Fruit fly (Drosophila melanogaster) whole organism, embryonic: ENCODE measurements around the gene CG13667.

ENCODE experiments used
- Bteb2 ChIP-seq: fragments of 200-800 bp; sonication (Bioruptor generic); optimal IDR thresholded peaks from 2 replicates; lab custom pipeline; 2016; ENCODE audit warnings: missing biosample characterization, missing genetic modification characterization
- CG11504 ChIP-seq: fragments of 200-800 bp; sonication (Bioruptor generic); optimal IDR thresholded peaks from 3 replicates; lab custom pipeline; 2019; ENCODE audit warnings: missing biosample characterization, mild to moderate bottlenecking, missing genetic modification characterization, moderate library complexity
- CG11560 ChIP-seq: fragments of 200-800 bp; sonication (Bioruptor generic); IDR thresholded peaks from 3 replicates; pipeline ENCODE4 v1.3.6; 2022; ENCODE audit warnings: missing biosample characterization, missing genetic modification characterization
- CG12769 ChIP-seq: fragments of 200-800 bp; sonication (Bioruptor generic); optimal IDR thresholded peaks from 2 replicates; lab custom pipeline; 2019; ENCODE audit warnings: missing biosample characterization, mild to moderate bottlenecking, missing genetic modification characterization, moderate library complexity
- CG14710 ChIP-seq: fragments of 200-800 bp; sonication (Bioruptor generic); optimal IDR thresholded peaks from 3 replicates; lab custom pipeline; 2019; ENCODE audit warnings: missing biosample characterization, mild to moderate bottlenecking, missing genetic modification characterization, moderate library complexity
- CG15073 ChIP-seq: fragments of 200-800 bp; sonication (Bioruptor generic); optimal IDR thresholded peaks from 2 replicates; lab custom pipeline; 2016; ENCODE audit warnings: missing biosample characterization, missing genetic modification characterization
- CG1603 ChIP-seq: fragments of 200-800 bp; sonication (Bioruptor generic); optimal IDR thresholded peaks from 2 replicates; lab custom pipeline; 2019; ENCODE audit warnings: missing biosample characterization, mild to moderate bottlenecking, missing genetic modification characterization, moderate library complexity
- CG18262 ChIP-seq: fragments of 200-800 bp; optimal IDR thresholded peaks from 3 replicates; lab custom pipeline; 2019; ENCODE audit warnings: missing biosample characterization, mild to moderate bottlenecking, missing genetic modification characterization, moderate library complexity
- CG2120 ChIP-seq: fragments of 200-800 bp; sonication (Bioruptor generic); optimal IDR thresholded peaks from 3 replicates; lab custom pipeline; 2016; ENCODE audit warnings: missing biosample characterization, missing genetic modification characterization
- CG32767 ChIP-seq: fragments of 200-800 bp; sonication (Bioruptor generic); IDR thresholded peaks from 2 replicates; pipeline ENCODE4 v1.3.6; 2022; ENCODE audit warnings: missing biosample characterization, missing genetic modification characterization
- CG32772 ChIP-seq: fragments of 200-800 bp; sonication (Bioruptor generic); IDR thresholded peaks from 2 replicates; pipeline ENCODE4 v1.3.6; 2022; ENCODE audit warnings: missing biosample characterization, missing genetic modification characterization
- CG4617 ChIP-seq: fragments of 200-800 bp; sonication (Bioruptor generic); optimal IDR thresholded peaks from 3 replicates; lab custom pipeline; 2016; ENCODE audit warnings: missing biosample characterization, missing genetic modification characterization, borderline replicate concordance
- CG8359 ChIP-seq: fragments of 200-800 bp; sonication (Bioruptor generic); optimal IDR thresholded peaks from 2 replicates; lab custom pipeline; 2017; ENCODE audit warnings: missing biosample characterization, mild to moderate bottlenecking, missing genetic modification characterization, borderline replicate concordance
- CG8478 ChIP-seq: fragments of >200 bp; optimal IDR thresholded peaks from 2 replicates; lab custom pipeline; 2018
- CG8765 ChIP-seq: fragments of 200-800 bp; sonication (Bioruptor generic); IDR thresholded peaks from 2 replicates; pipeline ENCODE4 v1.3.6; 2022; ENCODE audit warnings: missing biosample characterization, missing genetic modification characterization
- Dbx ChIP-seq: fragments of 200-800 bp; sonication (Bioruptor generic); IDR thresholded peaks from 3 replicates; pipeline ENCODE4 v1.3.6; 2022; ENCODE audit warnings: missing biosample characterization, missing genetic modification characterization
- Doc2 ChIP-seq: fragments of 200-800 bp; sonication (Bioruptor generic); IDR thresholded peaks from 2 replicates; pipeline ENCODE4 v1.3.6; 2022; ENCODE audit warnings: missing biosample characterization, missing genetic modification characterization
- Dp ChIP-seq: fragments of 200-800 bp; sonication (Bioruptor generic); optimal IDR thresholded peaks from 2 replicates; lab custom pipeline; 2018; ENCODE audit warnings: missing biosample characterization, mild to moderate bottlenecking, missing genetic modification characterization, moderate library complexity
- Gsc ChIP-seq: fragments of 200-800 bp; sonication (Bioruptor generic); IDR thresholded peaks from 2 replicates; pipeline ENCODE4 v1.3.6; 2022; ENCODE audit warnings: missing biosample characterization, missing genetic modification characterization
- HmgZ ChIP-seq: fragments of 200-800 bp; sonication (Bioruptor generic); optimal IDR thresholded peaks from 2 replicates; lab custom pipeline; 2018; ENCODE audit warnings: missing biosample characterization, mild to moderate bottlenecking, missing genetic modification characterization
- Lhr ChIP-seq: fragments of 200-800 bp; sonication (Bioruptor generic); optimal IDR thresholded peaks from 3 replicates; lab custom pipeline; 2017; ENCODE audit warnings: mild to moderate bottlenecking, missing biosample characterization, missing genetic modification reagents, missing genetic modification characterization
- Max ChIP-seq: fragments of 200-800 bp; sonication (Bioruptor generic); optimal IDR thresholded peaks from 2 replicates; lab custom pipeline; 2016; ENCODE audit warnings: missing biosample characterization, mild to moderate bottlenecking, missing genetic modification characterization
- Meics ChIP-seq: fragments of 200-800 bp; sonication (Bioruptor generic); optimal IDR thresholded peaks from 2 replicates; lab custom pipeline; 2017; ENCODE audit warnings: missing biosample characterization, mild to moderate bottlenecking, missing genetic modification characterization
- Mrtf ChIP-seq: fragments of 200-800 bp; sonication (Bioruptor generic); IDR thresholded peaks from 3 replicates; pipeline ENCODE4 v1.3.6; 2022; ENCODE audit warnings: missing biosample characterization, missing genetic modification characterization
- Nf-YC ChIP-seq: fragments of 200-800 bp; optimal IDR thresholded peaks from 3 replicates; lab custom pipeline; 2019; ENCODE audit warnings: missing biosample characterization, mild to moderate bottlenecking, missing genetic modification characterization, moderate library complexity
- Ptx1 ChIP-seq: fragments of 200-800 bp; sonication (Bioruptor generic); IDR thresholded peaks from 2 replicates; pipeline ENCODE4 v1.3.6; 2022; ENCODE audit warnings: missing biosample characterization, missing genetic modification characterization
- Six4 ChIP-seq: fragments of 200-800 bp; sonication (Bioruptor generic); optimal IDR thresholded peaks from 2 replicates; lab custom pipeline; 2016; ENCODE audit warnings: missing biosample characterization, missing genetic modification characterization
- ap ChIP-seq: fragments of 200-800 bp; sonication (Bioruptor generic); IDR thresholded peaks from 2 replicates; pipeline ENCODE4 v1.3.6; 2022; ENCODE audit warnings: missing biosample characterization, missing genetic modification characterization
- bcd ChIP-seq: fragments of 200-800 bp; sonication (Bioruptor generic); optimal IDR thresholded peaks from 2 replicates; lab custom pipeline; 2017; ENCODE audit warnings: missing biosample characterization, mild to moderate bottlenecking, missing genetic modification characterization
- btn ChIP-seq: fragments of 200-800 bp; sonication (Bioruptor generic); optimal IDR thresholded peaks from 2 replicates; lab custom pipeline; 2016; ENCODE audit warnings: missing biosample characterization, missing genetic modification characterization
- cas ChIP-seq: fragments of 200-800 bp; sonication (Bioruptor generic); IDR thresholded peaks from 2 replicates; pipeline ENCODE4 v1.3.6; 2022; ENCODE audit warnings: missing biosample characterization, missing genetic modification characterization
- da ChIP-seq: fragments of 200-800 bp; sonication (Bioruptor generic); optimal IDR thresholded peaks from 2 replicates; lab custom pipeline; 2016; ENCODE audit warnings: missing biosample characterization, missing genetic modification characterization
- ems ChIP-seq: fragments of 200-800 bp; sonication (Bioruptor generic); optimal IDR thresholded peaks from 3 replicates; lab custom pipeline; 2016; ENCODE audit warnings: missing biosample characterization, missing genetic modification characterization
- gcm ChIP-seq: fragments of 200-800 bp; sonication (Bioruptor generic); optimal IDR thresholded peaks from 2 replicates; lab custom pipeline; 2019; ENCODE audit warnings: missing biosample characterization, mild to moderate bottlenecking, missing genetic modification characterization, moderate library complexity
- gro ChIP-seq: fragments of 200-800 bp; sonication (Bioruptor generic); optimal IDR thresholded peaks from 2 replicates; lab custom pipeline; 2016; ENCODE audit warnings: missing biosample characterization, missing genetic modification characterization
- gt ChIP-seq: fragments of 200-800 bp; sonication (Bioruptor generic); IDR thresholded peaks from 2 replicates; pipeline ENCODE4 v1.3.6; 2022; ENCODE audit warnings: missing biosample characterization, missing genetic modification characterization
- ind ChIP-seq: fragments of 200-800 bp; sonication (Bioruptor generic); optimal IDR thresholded peaks from 3 replicates; lab custom pipeline; 2016; ENCODE audit warnings: missing biosample characterization, missing genetic modification characterization
- jumu ChIP-seq: fragments of 200-800 bp; sonication (Bioruptor generic); optimal IDR thresholded peaks from 3 replicates; lab custom pipeline; 2016; ENCODE audit warnings: missing biosample characterization, missing genetic modification characterization
- ken ChIP-seq: fragments of 200-800 bp; sonication (Bioruptor generic); IDR thresholded peaks from 3 replicates; pipeline ENCODE4 v1.3.6; 2022; ENCODE audit warnings: missing biosample characterization, missing genetic modification characterization
- lmd ChIP-seq: fragments of 200-800 bp; sonication (Bioruptor generic); IDR thresholded peaks from 2 replicates; pipeline ENCODE4 v1.3.6; 2022; ENCODE audit warnings: missing biosample characterization, missing genetic modification characterization
- nerfin-1 ChIP-seq: fragments of 200-800 bp; sonication (Bioruptor generic); optimal IDR thresholded peaks from 3 replicates; lab custom pipeline; 2019; ENCODE audit warnings: missing biosample characterization, mild to moderate bottlenecking, missing genetic modification characterization, moderate library complexity
- nerfin-2 ChIP-seq: fragments of 200-800 bp; sonication (Bioruptor generic); IDR thresholded peaks from 2 replicates; pipeline ENCODE4 v1.3.6; 2022; ENCODE audit warnings: missing biosample characterization, missing genetic modification characterization; ENCODE audit not compliant: partially characterized antibody
- odd ChIP-seq: fragments of 200-800 bp; sonication (Bioruptor generic); optimal IDR thresholded peaks from 2 replicates; lab custom pipeline; 2017; ENCODE audit warnings: missing biosample characterization, mild to moderate bottlenecking, missing genetic modification characterization
- org-1 ChIP-seq: fragments of 200-800 bp; sonication (Bioruptor generic); optimal IDR thresholded peaks from 2 replicates; lab custom pipeline; 2017; ENCODE audit warnings: missing biosample characterization, missing genetic modification characterization
- peb ChIP-seq: fragments of 200-800 bp; sonication (Bioruptor generic); IDR thresholded peaks from 2 replicates; pipeline ENCODE4 v1.3.6; 2022; ENCODE audit warnings: missing biosample characterization, missing genetic modification characterization
- ranshi ChIP-seq: fragments of 200-800 bp; sonication (Bioruptor generic); IDR thresholded peaks from 2 replicates; pipeline ENCODE4 v1.3.6; 2022; ENCODE audit warnings: missing biosample characterization, missing genetic modification characterization
- schlank ChIP-seq: fragments of 200-800 bp; sonication (Bioruptor generic); optimal IDR thresholded peaks from 2 replicates; lab custom pipeline; 2018; ENCODE audit warnings: missing biosample characterization, mild to moderate bottlenecking, missing genetic modification characterization
- sd ChIP-seq: fragments of 200-800 bp; sonication (Bioruptor generic); optimal IDR thresholded peaks from 3 replicates; lab custom pipeline; 2018; ENCODE audit warnings: missing biosample characterization, mild to moderate bottlenecking, missing genetic modification characterization, moderate library complexity
- sim ChIP-seq: fragments of 200-800 bp; sonication (Bioruptor generic); IDR thresholded peaks from 2 replicates; pipeline ENCODE4 v1.3.6; 2022; ENCODE audit warnings: missing biosample characterization, missing genetic modification characterization
- tin ChIP-seq: fragments of 200-800 bp; sonication (Bioruptor generic); optimal IDR thresholded peaks from 3 replicates; lab custom pipeline; 2016; ENCODE audit warnings: missing biosample characterization, missing genetic modification characterization
- trem ChIP-seq: fragments of 200-800 bp; optimal IDR thresholded peaks from 3 replicates; lab custom pipeline; 2019; ENCODE audit warnings: missing biosample characterization, mild to moderate bottlenecking, missing genetic modification characterization, moderate library complexity
- ttk ChIP-seq: fragments of 200-800 bp; sonication (Bioruptor generic); IDR thresholded peaks from 2 replicates; pipeline ENCODE4 v2.1.2; 2022; ENCODE audit warnings: missing biosample characterization, missing genetic modification characterization
- usp ChIP-seq: fragments of >200 bp; optimal IDR thresholded peaks from 2 replicates; lab custom pipeline; 2017; ENCODE audit warnings: missing biosample characterization, missing genetic modification characterization

CG13667 gene

dm6 chr3L:8424831-8425336, 19.6 kb downstream of the CG13667 start, which contains the start of gene Cbl (continued):
- TF ChIP-seq btn = no peak
- no peak for TF ChIP-seq Nf-YC (tag; lab: Kevin White, UChicago)
- TF ChIP-seq ap = no peak
- TF ChIP-seq bcd (GFP tag; lab: Kevin White, UChicago) = no peak
- no peak for TF ChIP-seq Bteb2
- TF ChIP-seq ranshi = no peak
- TF ChIP-seq lmd = no peak
- no peak for TF ChIP-seq Dbx (GFP tag; lab: Robert Waterston, UW)
- peak; percentile 58 for TF ChIP-seq Dp (GFP tag; lab: Kevin White, UChicago)
- no peak for TF ChIP-seq CG8478 (lab: Kevin White, UChicago)
- peak; percentile 41; the same call in 1 of the 2 replicates for TF ChIP-seq gt (GFP tag; lab: Robert Waterston, UW)
- TF ChIP-seq gcm (GFP tag; lab: Kevin White, UChicago) = no peak
- no peak for TF ChIP-seq Meics (GFP tag; lab: Kevin White, UChicago)
- no peak for TF ChIP-seq tin (GFP tag; lab: Kevin White, UChicago)
- no peak for TF ChIP-seq CG2120 (GFP tag; lab: Kevin White, UChicago)
- TF ChIP-seq ind = no peak
- TF ChIP-seq Ptx1 (GFP tag; lab: Robert Waterston, UW) = no peak
- TF ChIP-seq org-1 (GFP tag; lab: Kevin White, UChicago) = no peak
- peak; percentile 95 for TF ChIP-seq CG4617 (GFP tag; lab: Kevin White, UChicago)
- TF ChIP-seq cas = no peak
- TF ChIP-seq CG14710 (tag; lab: Kevin White, UChicago) = peak; percentile 73
- TF ChIP-seq nerfin-2 = peak; percentile 37; the same call in 1 of the 2 replicates
- peak; percentile 82 for TF ChIP-seq CG1603
- TF ChIP-seq CG15073 = no peak
- TF ChIP-seq odd (GFP tag; lab: Kevin White, UChicago) = peak; percentile 48
- TF ChIP-seq HmgZ = peak; percentile 70
- TF ChIP-seq trem (tag; lab: Kevin White, UChicago) = peak; percentile 69
- no peak for TF ChIP-seq Gsc (GFP tag; lab: Robert Waterston, UW)
- peak; percentile 10 for TF ChIP-seq Max
- no peak for TF ChIP-seq Doc2 (GFP tag; lab: Robert Waterston, UW)
- peak; percentile 84 for TF ChIP-seq Lhr (GFP tag; lab: Kevin White, UChicago)
- no peak for TF ChIP-seq ken (GFP tag; lab: Robert Waterston, UW)
- TF ChIP-seq CG32767 (GFP tag; lab: Robert Waterston, UW) = no peak
- no peak for TF ChIP-seq CG8359 (GFP tag; lab: Kevin White, UChicago)
- no peak for TF ChIP-seq CG11560 (tag; lab: Robert Waterston, UW)
- no peak for TF ChIP-seq CG32772 (GFP tag; lab: Robert Waterston, UW)
- TF ChIP-seq sd (tag; lab: Kevin White, UChicago) = no peak
- TF ChIP-seq sim (GFP tag; lab: Robert Waterston, UW) = no peak
- TF ChIP-seq CG18262 = peak; percentile 24
- TF ChIP-seq Mrtf (GFP tag; lab: Robert Waterston, UW) = no peak
- TF ChIP-seq nerfin-1 (tag; lab: Kevin White, UChicago) = no peak
- no peak for TF ChIP-seq CG11504 (tag; lab: Kevin White, UChicago)
- TF ChIP-seq CG8765 (GFP tag; lab: Robert Waterston, UW) = no peak
- TF ChIP-seq schlank = no peak
- no peak for TF ChIP-seq jumu (GFP tag; lab: Kevin White, UChicago)
- TF ChIP-seq gro (GFP tag; lab: Kevin White, UChicago) = no peak
- no peak for TF ChIP-seq CG12769
- no peak for TF ChIP-seq usp (GFP tag; lab: Kevin White, UChicago)
- TF ChIP-seq ems (GFP tag; lab: Kevin White, UChicago) = no peak
- no peak for TF ChIP-seq peb (GFP tag; lab: Robert Waterston, UW)
- no peak for TF ChIP-seq Six4 (GFP tag; lab: Kevin White, UChicago)
- TF ChIP-seq da (GFP tag; lab: Kevin White, UChicago) = no peak
- no peak for TF ChIP-seq ttk (GFP tag; lab: Robert Waterston, UW)
